Fruit fly (Drosophila melanogaster) whole organism, embryonic: ENCODE results near the gene CG13658.

Experiments used
- CG12219 ChIP-seq: fragments of 200-800 bp; sonication (Bioruptor generic); optimal IDR thresholded peaks from 3 replicates; lab custom pipeline; 2018; ENCODE audit warnings: missing biosample characterization, mild to moderate bottlenecking, missing genetic modification characterization
- CG14014 ChIP-seq: fragments of 200-800 bp; sonication (Bioruptor generic); IDR thresholded peaks from 2 replicates; pipeline ENCODE4 v1.3.6; 2022; ENCODE audit warnings: missing biosample characterization, missing genetic modification characterization
- CG15514 ChIP-seq: fragments of 200-800 bp; sonication (Bioruptor generic); optimal IDR thresholded peaks from 3 replicates; lab custom pipeline; 2017; ENCODE audit warnings: missing biosample characterization, missing genetic modification characterization, mild to moderate bottlenecking, moderate library complexity, missing genetic modification reagents
- CG2678 ChIP-seq: fragments of 200-800 bp; sonication (Bioruptor generic); optimal IDR thresholded peaks from 3 replicates; lab custom pipeline; 2019; ENCODE audit warnings: missing biosample characterization, mild to moderate bottlenecking, missing genetic modification characterization, moderate library complexity
- CG2875 ChIP-seq: fragments of 200-800 bp; sonication (Bioruptor generic); optimal IDR thresholded peaks from 2 replicates; lab custom pipeline; 2017; ENCODE audit warnings: missing biosample characterization, mild to moderate bottlenecking, missing genetic modification characterization, missing genetic modification reagents
- CG4404 ChIP-seq: fragments of 200-800 bp; sonication (Bioruptor generic); IDR thresholded peaks from 2 replicates; pipeline ENCODE4 v1.3.6; 2022; ENCODE audit warnings: missing biosample characterization, missing genetic modification characterization
- Dek ChIP-seq: fragments of 200-800 bp; sonication (Bioruptor generic); optimal IDR thresholded peaks from 3 replicates; lab custom pipeline; 2019; ENCODE audit warnings: missing biosample characterization, mild to moderate bottlenecking, missing genetic modification characterization, moderate library complexity
- Myb ChIP-seq: fragments of 200-800 bp; sonication (Bioruptor generic); optimal IDR thresholded peaks from 2 replicates; lab custom pipeline; 2016; ENCODE audit warnings: missing biosample characterization, missing genetic modification characterization
- bowl ChIP-seq: fragments of 200-800 bp; sonication (Bioruptor generic); IDR thresholded peaks from 2 replicates; pipeline ENCODE4 v1.3.6; 2022; ENCODE audit warnings: missing biosample characterization, missing genetic modification characterization
- corto ChIP-seq: fragments of 200-800 bp; sonication (Bioruptor generic); optimal IDR thresholded peaks from 2 replicates; lab custom pipeline; 2016; ENCODE audit warnings: missing biosample characterization, mild to moderate bottlenecking, missing genetic modification characterization, moderate library complexity
- usp ChIP-seq: fragments of >200 bp; optimal IDR thresholded peaks from 2 replicates; lab custom pipeline; 2017; ENCODE audit warnings: missing biosample characterization, missing genetic modification characterization
- wor ChIP-seq: fragments of 200-800 bp; sonication (Bioruptor generic); IDR thresholded peaks from 2 replicates; pipeline ENCODE4 v1.3.6; 2022; ENCODE audit warnings: missing biosample characterization, missing genetic modification characterization
- zf30C ChIP-seq: fragments of 200-800 bp; sonication (Bioruptor generic); optimal IDR thresholded peaks from 3 replicates; lab custom pipeline; 2018; ENCODE audit warnings: missing biosample characterization, mild to moderate bottlenecking, missing genetic modification characterization

- TF ChIP-seq CG2875 (GFP tag; lab: Kevin White, UChicago) = no peak
- no peak for TF ChIP-seq corto
- TF ChIP-seq wor (GFP tag; lab: Robert Waterston, UW) = no peak
- TF ChIP-seq CG4404 = no peak
- TF ChIP-seq Dek (tag; lab: Kevin White, UChicago) = no peak
- no peak for TF ChIP-seq bowl (GFP tag; lab: Robert Waterston, UW)
- TF ChIP-seq CG12219 (GFP tag; lab: Kevin White, UChicago) = no peak
- TF ChIP-seq Myb = no peak
- no peak for TF ChIP-seq CG15514
- no peak for TF ChIP-seq CG2678
- no peak for TF ChIP-seq CG14014 (GFP tag; lab: Robert Waterston, UW)
- TF ChIP-seq zf30C = no peak
- TF ChIP-seq usp = no peak
Measured at dm6 chr3R:25289589-25289988, 2.3 kb downstream of the CG13658 start, which contains the start of gene CG11893.
